Worm (Caenorhabditis elegans): Measurements from ENCODE around the gene cgt-2.

ce11 chrX:17714342-17715011, 19.4 kb downstream of the cgt-2 start, which contains the start of gene cTel55X.1:
- no peak for TF ChIP-seq ztf-11 (tag; optimal IDR thresholded peaks at IDR 0.05)
- TF ChIP-seq elt-3 (tag; optimal IDR thresholded peaks at IDR 0.05) = no peak
- no peak for TF ChIP-seq skn-1 (tag; optimal IDR thresholded peaks at IDR 0.05)
- no peak for TF ChIP-seq nhr-71 (tag; optimal IDR thresholded peaks at IDR 0.05)
- no peak for TF ChIP-seq nhr-85 (tag)
- TF ChIP-seq efl-1 (optimal IDR thresholded peaks at IDR 0.05) = no peak
- TF ChIP-seq efl-1 (GFP tag; optimal IDR thresholded peaks at IDR 0.05 in 1 of 2) = no peak
- no peak for TF ChIP-seq nhr-76 (tag; optimal IDR thresholded peaks at IDR 0.05)
- TF ChIP-seq tbx-2 (tag; optimal IDR thresholded peaks at IDR 0.05) = no peak
- TF ChIP-seq mdl-1 (tag; optimal IDR thresholded peaks at IDR 0.05) = no peak
- no peak for TF ChIP-seq dpl-1 (GFP tag; optimal IDR thresholded peaks at IDR 0.05)
- no peak for TF ChIP-seq ceh-90 (tag; optimal IDR thresholded peaks at IDR 0.05)
